Comparison of ENCODE assay signal across 1 fruit fly cellular context in the genomic region with DNA sequence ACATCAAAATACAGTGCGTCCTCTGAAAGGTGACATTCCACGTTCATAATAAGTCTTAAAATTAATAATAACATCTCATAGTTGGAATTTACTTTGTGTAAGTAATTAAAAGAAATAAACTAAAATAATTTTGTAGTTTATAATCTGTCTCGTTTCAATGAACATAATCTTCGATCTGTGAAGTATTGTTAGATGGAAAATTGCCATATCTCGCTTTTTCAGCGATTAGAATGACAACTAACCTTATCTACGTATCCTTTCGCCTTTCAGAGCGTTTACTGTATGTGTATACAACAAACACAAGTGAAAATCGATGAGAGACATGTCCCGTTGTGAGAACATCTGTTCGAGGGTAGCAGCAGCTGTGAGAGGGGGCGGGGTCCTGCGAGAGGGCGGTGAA.
TF ChIP-seq lines count a peak whose summit lies in the region.

No protein-coding gene starts in this region.

TF ChIP-seq in whole organism, embryonic, 481 proteins besides CTCF, POLR2A, EP300 and RAD21 (continued from another document and continues in another):
- TF ChIP-seq Optix (GFP tag; IDR thresholded peaks at IDR 0.05; lab: Robert Waterston, UW), result no peak
- TF ChIP-seq kay (GFP tag; optimal IDR thresholded peaks at IDR 0.05; lab: Kevin White, UChicago), result no peak
- 0 out of 2 replicates have a peak, but pooled peaks have one; percentile 30 for TF ChIP-seq wdn (GFP tag; IDR thresholded peaks at IDR 0.05; lab: Robert Waterston, UW)
- TF ChIP-seq ham (GFP tag; IDR thresholded peaks at IDR 0.05; lab: Robert Waterston, UW), result no peak
- peak; percentile 84 for TF ChIP-seq tap (tag; optimal IDR thresholded peaks at IDR 0.05; lab: Kevin White, UChicago)
- TF ChIP-seq Chrac-16 (GFP tag; optimal IDR thresholded peaks at IDR 0.05; lab: Kevin White, UChicago), result peak; percentile 63
- TF ChIP-seq en (GFP tag; optimal IDR thresholded peaks at IDR 0.05; lab: Kevin White, UChicago), result no peak
- TF ChIP-seq Sry-β (GFP tag; optimal IDR thresholded peaks at IDR 0.05; lab: Kevin White, UChicago), result no peak
- peak; percentile 72 for TF ChIP-seq Hmr (GFP tag; optimal IDR thresholded peaks at IDR 0.05; lab: Kevin White, UChicago)
- peak; percentile 30; the same call in 1 of the 2 replicates for TF ChIP-seq sisA (GFP tag; IDR thresholded peaks at IDR 0.05; lab: Robert Waterston, UW)
- peak; percentile 33; the same call in 1 of the 2 replicates for TF ChIP-seq CG17328 (GFP tag; IDR thresholded peaks at IDR 0.05; lab: Robert Waterston, UW)
- peak; percentile 89 for TF ChIP-seq gem (tag; optimal IDR thresholded peaks at IDR 0.05; lab: Kevin White, UChicago)
- TF ChIP-seq lov (optimal IDR thresholded peaks at IDR 0.05; lab: Kevin White, UChicago), result no peak
- TF ChIP-seq lov (GFP tag; IDR thresholded peaks at IDR 0.05; lab: Robert Waterston, UW), result no peak
- TF ChIP-seq CG14965 (GFP tag; optimal IDR thresholded peaks at IDR 0.05; lab: Kevin White, UChicago; ENCODE audit: borderline replicate concordance), result no peak
- TF ChIP-seq ap (GFP tag; IDR thresholded peaks at IDR 0.05; lab: Robert Waterston, UW), result no peak
- TF ChIP-seq CG34224 (GFP tag; IDR thresholded peaks at IDR 0.05; lab: Robert Waterston, UW; ENCODE audit: partially characterized antibody), result no peak
- TF ChIP-seq CG12104 (GFP tag; optimal IDR thresholded peaks at IDR 0.05; lab: Kevin White, UChicago), result peak; percentile 2
- peak; percentile 47; the same call in 1 of the 2 replicates for TF ChIP-seq E2f1 (GFP tag; IDR thresholded peaks at IDR 0.05; lab: Robert Waterston, UW)
- no peak for TF ChIP-seq Opbp (GFP tag; IDR thresholded peaks at IDR 0.05; lab: Robert Waterston, UW; ENCODE audit: partially characterized antibody)
- 0 out of 2 replicates have a peak, but pooled peaks have one; percentile 15 for TF ChIP-seq sob (GFP tag; IDR thresholded peaks at IDR 0.05; lab: Robert Waterston, UW)
- TF ChIP-seq gcm2 (GFP tag; optimal IDR thresholded peaks at IDR 0.05; lab: Kevin White, UChicago), result no peak
- TF ChIP-seq CG12391 (tag; optimal IDR thresholded peaks at IDR 0.05; lab: Kevin White, UChicago), result peak; percentile 85
- TF ChIP-seq CG12744 (GFP tag; optimal IDR thresholded peaks at IDR 0.05; lab: Kevin White, UChicago), result peak; percentile 3
- TF ChIP-seq Pdp1 (GFP tag; optimal IDR thresholded peaks at IDR 0.05; lab: Kevin White, UChicago), result peak; percentile 9 to 54
- TF ChIP-seq Hr78 (GFP tag; optimal IDR thresholded peaks at IDR 0.05; lab: Kevin White, UChicago), result peak in 1 of 2 experiments; percentile 34
- peak; percentile 39 for TF ChIP-seq pum (GFP tag; optimal IDR thresholded peaks at IDR 0.05; lab: Kevin White, UChicago)
- peak; percentile 60 for TF ChIP-seq oc (tag; optimal IDR thresholded peaks at IDR 0.05; lab: Kevin White, UChicago)
- no peak for TF ChIP-seq CG2129 (GFP tag; IDR thresholded peaks at IDR 0.05; lab: Robert Waterston, UW; ENCODE audit: partially characterized antibody)
- peak; percentile 71 for TF ChIP-seq CG15601 (tag; optimal IDR thresholded peaks at IDR 0.05; lab: Kevin White, UChicago)
- TF ChIP-seq gt (GFP tag; IDR thresholded peaks at IDR 0.05; lab: Robert Waterston, UW), result 0 out of 2 replicates have a peak, but pooled peaks have one; percentile 6
- no peak for TF ChIP-seq lbe (GFP tag; optimal IDR thresholded peaks at IDR 0.05; lab: Kevin White, UChicago)
- TF ChIP-seq CG10321 (GFP tag; IDR thresholded peaks at IDR 0.05; lab: Robert Waterston, UW), result no peak
- TF ChIP-seq dimm (GFP tag; IDR thresholded peaks at IDR 0.05; lab: Robert Waterston, UW), result no peak
- TF ChIP-seq jing (GFP tag; optimal IDR thresholded peaks at IDR 0.05; lab: Kevin White, UChicago), result peak; percentile 38
- TF ChIP-seq CG2199 (GFP tag; IDR thresholded peaks at IDR 0.05; lab: Robert Waterston, UW), result peak; percentile 72; the same call in 1 of the 3 replicates
- peak; percentile 99 for TF ChIP-seq grau (tag; optimal IDR thresholded peaks at IDR 0.05; lab: Kevin White, UChicago)
- TF ChIP-seq CG32532 (GFP tag; IDR thresholded peaks at IDR 0.05; lab: Robert Waterston, UW), result no peak
- TF ChIP-seq CG5180 (GFP tag; optimal IDR thresholded peaks at IDR 0.05; lab: Kevin White, UChicago), result peak; percentile 57
- no peak for TF ChIP-seq maf-S (GFP tag; optimal IDR thresholded peaks at IDR 0.05; lab: Kevin White, UChicago)
- TF ChIP-seq Eip74EF (GFP tag; optimal IDR thresholded peaks at IDR 0.05; lab: Kevin White, UChicago), result peak in 1 of 2 experiments; percentile 58
- no peak for TF ChIP-seq Dp (GFP tag; optimal IDR thresholded peaks at IDR 0.05; lab: Kevin White, UChicago)
- no peak for TF ChIP-seq rib (GFP tag; IDR thresholded peaks at IDR 0.05; lab: Robert Waterston, UW)
- TF ChIP-seq CG17802 (tag; optimal IDR thresholded peaks at IDR 0.05; lab: Kevin White, UChicago), result peak; percentile 37
- no peak for TF ChIP-seq Oaz (GFP tag; IDR thresholded peaks at IDR 0.05; lab: Robert Waterston, UW)
- TF ChIP-seq CG4328 (GFP tag; optimal IDR thresholded peaks at IDR 0.05; lab: Kevin White, UChicago), result peak; percentile 72
- no peak for TF ChIP-seq CG11247 (GFP tag; IDR thresholded peaks at IDR 0.05; lab: Robert Waterston, UW)
- TF ChIP-seq ase (GFP tag; IDR thresholded peaks at IDR 0.05; lab: Robert Waterston, UW), result peak; percentile 30; the same call in 1 of the 3 replicates
- peak; percentile 73 for TF ChIP-seq az2 (GFP tag; optimal IDR thresholded peaks at IDR 0.05; lab: Kevin White, UChicago)
- TF ChIP-seq grn (GFP tag; optimal IDR thresholded peaks at IDR 0.05; lab: Kevin White, UChicago), result peak; percentile 11
- no peak for TF ChIP-seq Adf1 (GFP tag; IDR thresholded peaks at IDR 0.05; lab: Robert Waterston, UW)
- TF ChIP-seq chif (GFP tag; optimal IDR thresholded peaks at IDR 0.05; lab: Kevin White, UChicago), result peak; percentile 36 to 61
- TF ChIP-seq Kr (GFP tag; optimal IDR thresholded peaks at IDR 0.05; lab: Kevin White, UChicago), result no peak
- peak; percentile 74 for TF ChIP-seq ATbp (GFP tag; optimal IDR thresholded peaks at IDR 0.05; lab: Kevin White, UChicago)
- peak; percentile 25 for TF ChIP-seq CG4854 (GFP tag; optimal IDR thresholded peaks at IDR 0.05; lab: Kevin White, UChicago)
- no peak for TF ChIP-seq CG2116 (GFP tag; optimal IDR thresholded peaks at IDR 0.05; lab: Kevin White, UChicago)
- no peak for TF ChIP-seq unc-4 (GFP tag; IDR thresholded peaks at IDR 0.05; lab: Robert Waterston, UW; ENCODE audit: partially characterized antibody)
- TF ChIP-seq CG1233 (GFP tag; optimal IDR thresholded peaks at IDR 0.05; lab: Kevin White, UChicago), result peak; percentile 81
- TF ChIP-seq otp (GFP tag; IDR thresholded peaks at IDR 0.05; lab: Robert Waterston, UW), result no peak
- no peak for TF ChIP-seq nerfin-2 (GFP tag; IDR thresholded peaks at IDR 0.05; lab: Robert Waterston, UW; ENCODE audit: partially characterized antibody)
- TF ChIP-seq croc (GFP tag; conservative IDR thresholded peaks at IDR 0.05; lab: Robert Waterston, UW), result peak; percentile 60; the same call in 2 of the 3 replicates
- TF ChIP-seq sr (GFP tag; IDR thresholded peaks at IDR 0.05; lab: Robert Waterston, UW), result no peak
- TF ChIP-seq MBD-R2 (GFP tag; IDR thresholded peaks at IDR 0.05; lab: Robert Waterston, UW), result no peak
- no peak for TF ChIP-seq trh (GFP tag; optimal IDR thresholded peaks at IDR 0.05; lab: Kevin White, UChicago)
- TF ChIP-seq Drgx (GFP tag; IDR thresholded peaks at IDR 0.05; lab: Robert Waterston, UW), result no peak
- no peak for TF ChIP-seq bowl (GFP tag; IDR thresholded peaks at IDR 0.05; lab: Robert Waterston, UW)
- peak; percentile 72 for TF ChIP-seq CG30403 (GFP tag; optimal IDR thresholded peaks at IDR 0.05; lab: Kevin White, UChicago)
- TF ChIP-seq HLH4C (GFP tag; IDR thresholded peaks at IDR 0.05; lab: Robert Waterston, UW; ENCODE audit: partially characterized antibody), result no peak
- peak; percentile 60 for TF ChIP-seq CG4404 (GFP tag; IDR thresholded peaks at IDR 0.05; lab: Robert Waterston, UW)
- TF ChIP-seq cato (GFP tag; optimal IDR thresholded peaks at IDR 0.05; lab: Kevin White, UChicago; ENCODE audit: borderline replicate concordance), result no peak
- TF ChIP-seq Asciz (GFP tag; optimal IDR thresholded peaks at IDR 0.05; lab: Kevin White, UChicago), result peak; percentile 79
- TF ChIP-seq Bdp1 (GFP tag; optimal IDR thresholded peaks at IDR 0.05; lab: Kevin White, UChicago), result no peak
- peak; percentile 30 for TF ChIP-seq CG8359 (GFP tag; optimal IDR thresholded peaks at IDR 0.05; lab: Kevin White, UChicago; ENCODE audit: borderline replicate concordance)
- peak; percentile 82 for TF ChIP-seq CoRest (tag; optimal IDR thresholded peaks at IDR 0.05; lab: Kevin White, UChicago)
- peak; percentile 34 for TF ChIP-seq CG6765 (GFP tag; optimal IDR thresholded peaks at IDR 0.05; lab: Kevin White, UChicago)
- TF ChIP-seq stc (GFP tag; IDR thresholded peaks at IDR 0.05; lab: Robert Waterston, UW), result no peak
- TF ChIP-seq Taf1 (GFP tag; IDR thresholded peaks at IDR 0.05; lab: Robert Waterston, UW), result no peak
- no peak for TF ChIP-seq crc (GFP tag; optimal IDR thresholded peaks at IDR 0.05; lab: Kevin White, UChicago)
- peak; percentile 38 for TF ChIP-seq kni (GFP tag; optimal IDR thresholded peaks at IDR 0.05; lab: Kevin White, UChicago)
- peak; percentile 60 for TF ChIP-seq CG14014 (GFP tag; IDR thresholded peaks at IDR 0.05; lab: Robert Waterston, UW)
- TF ChIP-seq Nf-YC (tag; optimal IDR thresholded peaks at IDR 0.05; lab: Kevin White, UChicago), result peak; percentile 73
- peak; percentile 73 for TF ChIP-seq HmgZ (tag; optimal IDR thresholded peaks at IDR 0.05; lab: Kevin White, UChicago)
- TF ChIP-seq CG7786 (GFP tag; optimal IDR thresholded peaks at IDR 0.05; lab: Kevin White, UChicago), result peak; percentile 47
- TF ChIP-seq bsh (GFP tag; optimal IDR thresholded peaks at IDR 0.05; lab: Kevin White, UChicago), result peak in 1 of 2 experiments; percentile 87
- no peak for TF ChIP-seq sens-2 (GFP tag; IDR thresholded peaks at IDR 0.05; lab: Robert Waterston, UW)
- TF ChIP-seq dysf (GFP tag; IDR thresholded peaks at IDR 0.05; lab: Robert Waterston, UW), result peak; percentile 50; the same call in 2 of the 3 replicates
- no peak for TF ChIP-seq stwl (tag; optimal IDR thresholded peaks at IDR 0.05; lab: Kevin White, UChicago)
- no peak for TF ChIP-seq CG6272 (GFP tag; IDR thresholded peaks at IDR 0.05; lab: Robert Waterston, UW)
- TF ChIP-seq CG34422 (GFP tag; IDR thresholded peaks at IDR 0.05; lab: Robert Waterston, UW), result no peak
- peak in 1 of 3 experiments; percentile 73 for TF ChIP-seq Stat92E (GFP tag; optimal IDR thresholded peaks at IDR 0.05; lab: Kevin White, UChicago)
- peak; percentile 16 for TF ChIP-seq ems (GFP tag; optimal IDR thresholded peaks at IDR 0.05; lab: Kevin White, UChicago)
- TF ChIP-seq CG32772 (GFP tag; IDR thresholded peaks at IDR 0.05; lab: Robert Waterston, UW), result 0 out of 2 replicates have a peak, but pooled peaks have one; percentile 38
- TF ChIP-seq scrt (GFP tag; optimal IDR thresholded peaks at IDR 0.05; lab: Kevin White, UChicago), result peak; percentile 70
- TF ChIP-seq CG9609 (GFP tag; optimal IDR thresholded peaks at IDR 0.05; lab: Kevin White, UChicago), result no peak
- peak; percentile 54 for TF ChIP-seq CG18619 (GFP tag; optimal IDR thresholded peaks at IDR 0.05; lab: Kevin White, UChicago)
- TF ChIP-seq org-1 (GFP tag; optimal IDR thresholded peaks at IDR 0.05; lab: Kevin White, UChicago), result peak; percentile 79
- peak; percentile 69 for TF ChIP-seq CG17568 (GFP tag; optimal IDR thresholded peaks at IDR 0.05; lab: Kevin White, UChicago)
- peak; percentile 39 for TF ChIP-seq exex (tag; optimal IDR thresholded peaks at IDR 0.05; lab: Kevin White, UChicago)
- peak; percentile 57 for TF ChIP-seq CG1603 (tag; optimal IDR thresholded peaks at IDR 0.05; lab: Kevin White, UChicago)
- peak; percentile 46 for TF ChIP-seq D19B (GFP tag; optimal IDR thresholded peaks at IDR 0.05; lab: Kevin White, UChicago)
- no peak for TF ChIP-seq CG12236 (GFP tag; optimal IDR thresholded peaks at IDR 0.05; lab: Kevin White, UChicago)
- no peak for TF ChIP-seq h (optimal IDR thresholded peaks at IDR 0.05; lab: Kevin White, UChicago)
- TF ChIP-seq Ets97D (GFP tag; optimal IDR thresholded peaks at IDR 0.05; lab: Kevin White, UChicago), result no peak
- TF ChIP-seq pan (optimal IDR thresholded peaks at IDR 0.05; lab: Kevin White, UChicago), result no peak
- TF ChIP-seq pan (GFP tag; optimal IDR thresholded peaks at IDR 0.05 in 1 of 2, IDR thresholded peaks at IDR 0.05 in 1 of 2), result peak in 1 of 2 experiments; percentile 17
- no peak for TF ChIP-seq Trl (optimal IDR thresholded peaks at IDR 0.05; lab: Kevin White, UChicago)
- peak; percentile 49 for TF ChIP-seq Trl (GFP tag; optimal IDR thresholded peaks at IDR 0.05; lab: Kevin White, UChicago)
- peak; percentile 14 for TF ChIP-seq pnt (GFP tag; optimal IDR thresholded peaks at IDR 0.05; lab: Kevin White, UChicago)
- TF ChIP-seq CG2678 (tag; optimal IDR thresholded peaks at IDR 0.05; lab: Kevin White, UChicago), result peak; percentile 90
- TF ChIP-seq ftz-f1 (GFP tag; optimal IDR thresholded peaks at IDR 0.05; lab: Kevin White, UChicago), result no peak
- no peak for TF ChIP-seq zen2 (GFP tag; IDR thresholded peaks at IDR 0.05; lab: Robert Waterston, UW; ENCODE audit: partially characterized antibody)
- TF ChIP-seq mirr (GFP tag; optimal IDR thresholded peaks at IDR 0.05; lab: Kevin White, UChicago), result peak; percentile 41
- TF ChIP-seq Meics (GFP tag; optimal IDR thresholded peaks at IDR 0.05; lab: Kevin White, UChicago), result peak; percentile 72
- no peak for TF ChIP-seq Bgb (GFP tag; IDR thresholded peaks at IDR 0.05; lab: Robert Waterston, UW; ENCODE audit: partially characterized antibody)
- TF ChIP-seq fd102C (GFP tag; optimal IDR thresholded peaks at IDR 0.05; lab: Kevin White, UChicago), result peak; percentile 46
- peak; percentile 16 for TF ChIP-seq sd (tag; optimal IDR thresholded peaks at IDR 0.05; lab: Kevin White, UChicago)
- TF ChIP-seq Sox100B (GFP tag; optimal IDR thresholded peaks at IDR 0.05; lab: Kevin White, UChicago), result peak; percentile 79
- TF ChIP-seq CG7372 (GFP tag; IDR thresholded peaks at IDR 0.05; lab: Robert Waterston, UW), result peak; percentile 40; the same call in 1 of the 2 replicates
- TF ChIP-seq CG11093 (GFP tag; IDR thresholded peaks at IDR 0.05; lab: Robert Waterston, UW), result 0 out of 3 replicates have a peak, but pooled peaks have one; percentile 28
- TF ChIP-seq CG17359 (tag; optimal IDR thresholded peaks at IDR 0.05; lab: Kevin White, UChicago), result peak; percentile 73
- peak; percentile 40 for TF ChIP-seq slou (GFP tag; optimal IDR thresholded peaks at IDR 0.05; lab: Kevin White, UChicago)
- TF ChIP-seq da (GFP tag; optimal IDR thresholded peaks at IDR 0.05; lab: Kevin White, UChicago), result no peak
- TF ChIP-seq cas (GFP tag; IDR thresholded peaks at IDR 0.05; lab: Robert Waterston, UW), result no peak
- peak; percentile 24; the same call in 1 of the 2 replicates for TF ChIP-seq CG11696 (GFP tag; IDR thresholded peaks at IDR 0.05; lab: Robert Waterston, UW)
- peak; percentile 72 for TF ChIP-seq CG3407 (GFP tag; optimal IDR thresholded peaks at IDR 0.05; lab: Kevin White, UChicago)
